Worm (Caenorhabditis elegans) whole organism, L2 larva: ENCODE data around the gene cts-1.

Experiments
- C34F6.9 ChIP-seq: fragments of 150-350 bp; optimal IDR thresholded peaks from 2 replicates; lab custom pipeline; 2014; ENCODE audit warnings: missing biosample characterization, missing genetic modification characterization
- F13H6.1 ChIP-seq: sonication (generic microtip); optimal IDR thresholded peaks from 2 replicates; lab custom pipeline; 2016; ENCODE audit warnings: missing genetic modification characterization, missing compliant biosample characterization
- R02D3.7 ChIP-seq: fragments of 150-350 bp; optimal IDR thresholded peaks from 2 replicates; lab custom pipeline; 2014; ENCODE audit warnings: missing biosample characterization, missing genetic modification characterization
- Y55F3AM.14 ChIP-seq: fragments of 200-800 bp; sonication (Bioruptor generic); optimal IDR thresholded peaks from 2 replicates; lab custom pipeline; 2018; ENCODE audit warnings: mild to moderate bottlenecking, missing genetic modification characterization, missing compliant biosample characterization
- aly-2 ChIP-seq: fragments of 150-350 bp; optimal IDR thresholded peaks from 2 replicates; lab custom pipeline; 2014; ENCODE audit warnings: missing biosample characterization, missing genetic modification characterization
- ama-1 ChIP-seq: fragments of 150-350 bp; optimal IDR thresholded peaks from 2 replicates; lab custom pipeline; 2018; ENCODE audit warnings: inconsistent platforms
- blmp-1 ChIP-seq: sonication (generic microtip); optimal IDR thresholded peaks from 2 replicates; lab custom pipeline; 2017; ENCODE audit warnings: missing genetic modification characterization, mild to moderate bottlenecking, missing compliant biosample characterization, antibody characterized with exemption, moderate library complexity; ENCODE audit not compliant: insufficient read depth
- ceh-16 ChIP-seq: fragments of 150-350 bp; optimal IDR thresholded peaks from 2 replicates; lab custom pipeline; 2014; ENCODE audit warnings: missing biosample characterization, missing genetic modification characterization
- crh-2 ChIP-seq: sonication (generic microtip); optimal IDR thresholded peaks from 2 replicates; lab custom pipeline; 2017; ENCODE audit warnings: missing biosample characterization, missing genetic modification characterization
- dmd-4 ChIP-seq: sonication (generic microtip); optimal IDR thresholded peaks from 2 replicates; lab custom pipeline; 2017; ENCODE audit warnings: missing biosample characterization, missing genetic modification characterization
- egl-27 ChIP-seq: sonication (generic microtip); optimal IDR thresholded peaks from 3 replicates; lab custom pipeline; 2017; ENCODE audit warnings: missing biosample characterization, missing genetic modification reagents, missing genetic modification characterization
- elt-1 ChIP-seq: fragments of 150-350 bp; optimal IDR thresholded peaks from 2 replicates; lab custom pipeline; 2014; ENCODE audit warnings: missing biosample characterization, missing genetic modification characterization
- fos-1 ChIP-seq: fragments of 150-350 bp; optimal IDR thresholded peaks from 2 replicates; lab custom pipeline; 2014; ENCODE audit warnings: missing biosample characterization, missing genetic modification characterization
- gmeb-1 ChIP-seq: fragments of 150-350 bp; optimal IDR thresholded peaks from 2 replicates; lab custom pipeline; 2014; ENCODE audit warnings: missing biosample characterization, missing genetic modification characterization
- lin-11 ChIP-seq: fragments of 150-350 bp; sonication (generic microtip); optimal IDR thresholded peaks from 2 replicates; lab custom pipeline; 2014; ENCODE audit warnings: missing biosample characterization, missing genetic modification characterization, inconsistent platforms, mixed read lengths
- lin-13 ChIP-seq: fragments of 150-350 bp; optimal IDR thresholded peaks from 2 replicates; lab custom pipeline; 2014; ENCODE audit warnings: missing biosample characterization, missing genetic modification reagents, missing genetic modification characterization
- lin-39 ChIP-seq: fragments of 150-350 bp; optimal IDR thresholded peaks from 2 replicates; lab custom pipeline; 2014; ENCODE audit warnings: missing biosample characterization, missing genetic modification reagents, missing genetic modification characterization
- lsy-2 ChIP-seq, 2 experiments: fragments of 150-350 bp in 1 of 2; sonication (generic microtip) in 1 of 2; optimal IDR thresholded peaks; 2 replicates each; lab custom pipeline; 2014 to 2017; ENCODE audit warnings: missing biosample characterization in 2 of 2, missing genetic modification characterization in 2 of 2
- mab-5 ChIP-seq: fragments of 150-350 bp; optimal IDR thresholded peaks from 2 replicates; lab custom pipeline; 2014; ENCODE audit warnings: missing biosample characterization, missing genetic modification characterization
- mbf-1 ChIP-seq: sonication (generic microtip); optimal IDR thresholded peaks from 2 replicates; lab custom pipeline; 2017; ENCODE audit warnings: missing biosample characterization, missing genetic modification characterization
- mdl-1 ChIP-seq, 2 experiments: fragments of 150-350 bp in 1 of 2; sonication (generic microtip) in 1 of 2; optimal IDR thresholded peaks; 2 replicates each; lab custom pipeline; 2017; ENCODE audit warnings: missing biosample characterization in 2 of 2, missing genetic modification characterization in 2 of 2
- nhr-10 ChIP-seq: sonication (generic microtip); optimal IDR thresholded peaks from 2 replicates; lab custom pipeline; 2017; ENCODE audit warnings: missing biosample characterization, missing genetic modification characterization
- nhr-12 ChIP-seq: fragments of 150-350 bp; optimal IDR thresholded peaks from 2 replicates; lab custom pipeline; 2014; ENCODE audit warnings: missing biosample characterization, missing genetic modification characterization
- nhr-129 ChIP-seq: fragments of 150-350 bp; optimal IDR thresholded peaks from 2 replicates; lab custom pipeline; 2014; ENCODE audit warnings: missing biosample characterization, missing genetic modification characterization
- nhr-21 ChIP-seq: fragments of 150-350 bp; optimal IDR thresholded peaks from 2 replicates; lab custom pipeline; 2014; ENCODE audit warnings: missing biosample characterization, missing genetic modification characterization
- nhr-237 ChIP-seq: fragments of 150-350 bp; optimal IDR thresholded peaks from 2 replicates; lab custom pipeline; 2014; ENCODE audit warnings: missing biosample characterization, missing genetic modification characterization
- nhr-25 ChIP-seq: fragments of 150-350 bp; sonication (generic microtip); optimal IDR thresholded peaks from 3 replicates; lab custom pipeline; 2014; ENCODE audit warnings: missing biosample characterization, missing genetic modification characterization
- nhr-6 ChIP-seq: fragments of 150-350 bp; optimal IDR thresholded peaks from 2 replicates; lab custom pipeline; 2014; ENCODE audit warnings: missing biosample characterization, missing genetic modification characterization
- nhr-77 ChIP-seq: fragments of 150-350 bp; optimal IDR thresholded peaks from 2 replicates; lab custom pipeline; 2014; ENCODE audit warnings: missing biosample characterization, missing genetic modification characterization
- sem-4 ChIP-seq: fragments of 150-350 bp; optimal IDR thresholded peaks from 2 replicates; lab custom pipeline; 2014; ENCODE audit warnings: missing biosample characterization, missing genetic modification reagents, missing genetic modification characterization
- sma-3 ChIP-seq: sonication (generic microtip); optimal IDR thresholded peaks from 2 replicates; lab custom pipeline; 2016; ENCODE audit warnings: missing genetic modification reagents, missing genetic modification characterization, missing compliant biosample characterization
- sma-9 ChIP-seq, 2 experiments: fragments of 150-350 bp in 1 of 2; sonication (generic microtip) in 1 of 2; optimal IDR thresholded peaks; 2 replicates each; lab custom pipeline; 2014 to 2016; ENCODE audit warnings: missing genetic modification characterization in 2 of 2, mild to moderate bottlenecking in 1 of 2, missing biosample characterization in 1 of 2, missing compliant biosample characterization in 1 of 2, missing genetic modification reagents in 1 of 2, moderate library complexity in 1 of 2
- snpc-4 ChIP-seq: fragments of 150-350 bp; optimal IDR thresholded peaks from 2 replicates; lab custom pipeline; 2014; ENCODE audit warnings: missing biosample characterization, missing genetic modification characterization
- unc-55 ChIP-seq: fragments of 150-350 bp; sonication (generic microtip); optimal IDR thresholded peaks from 3 replicates; lab custom pipeline; 2014; ENCODE audit warnings: missing biosample characterization, missing genetic modification reagents, missing genetic modification characterization
- zag-1 ChIP-seq: fragments of 150-350 bp; optimal IDR thresholded peaks from 2 replicates; lab custom pipeline; 2014; ENCODE audit warnings: missing biosample characterization, missing genetic modification characterization
- ztf-1 ChIP-seq: fragments of 200-800 bp; sonication (Bioruptor generic); conservative IDR thresholded peaks from 2 replicates; pipeline ENCODE4 v1.3.6; 2022; ENCODE audit warnings: missing genetic modification characterization, missing compliant biosample characterization
- ztf-11 ChIP-seq: sonication (generic microtip); optimal IDR thresholded peaks from 2 replicates; lab custom pipeline; 2017; ENCODE audit warnings: missing biosample characterization, missing genetic modification characterization
- ztf-4 ChIP-seq: fragments of 150-350 bp; optimal IDR thresholded peaks from 2 replicates; lab custom pipeline; 2014; ENCODE audit warnings: missing biosample characterization, missing genetic modification characterization

cts-1 gene

DNA sequence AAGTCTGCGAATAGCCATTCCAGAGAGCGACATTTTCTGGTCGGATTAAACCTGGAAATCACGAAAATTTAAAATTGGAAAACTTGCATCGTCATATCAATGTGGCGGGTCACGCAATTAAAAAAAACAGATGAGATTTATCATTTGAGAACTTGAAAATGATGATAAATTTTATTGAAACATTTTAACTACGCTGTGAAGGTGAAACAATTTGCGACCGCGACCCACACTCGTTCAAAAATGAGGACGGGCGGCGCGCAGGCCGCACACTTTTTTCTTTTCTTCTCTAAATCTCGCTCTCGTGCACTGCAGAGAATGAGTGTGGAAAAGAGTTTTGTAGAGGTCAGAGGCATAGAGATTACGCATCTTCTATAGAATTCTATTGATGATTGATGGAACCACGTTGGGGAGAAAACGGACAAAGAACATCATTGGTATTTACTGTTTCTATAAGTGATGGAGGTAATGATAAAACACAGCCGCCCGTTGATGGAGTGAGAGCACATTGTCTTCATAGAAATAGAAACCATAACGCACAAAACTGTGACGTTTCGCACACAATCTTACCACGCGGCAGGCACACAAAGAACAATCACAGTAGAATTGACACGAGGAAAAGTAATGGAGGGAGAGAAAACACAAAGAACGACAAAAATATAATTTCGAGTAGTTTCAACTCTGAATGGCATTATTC lies at the start of gene cts-1:
cts-1 (minus strand) TSS at position 51 of the 694 bp plus-strand sequence.
- peak; percentile 48 for TF ChIP-seq snpc-4 (tag; lab: Kevin White, UChicago)
- peak; percentile 76 for TF ChIP-seq ama-1 (lab: Kevin White, UChicago)
- peak; percentile 84 for TF ChIP-seq C34F6.9 (tag; lab: Kevin White, UChicago)
- TF ChIP-seq unc-55 (GFP tag; lab: Kevin White, UChicago) = peak; percentile 68
- TF ChIP-seq nhr-129 (tag; lab: Kevin White, UChicago) = peak; percentile 84
- TF ChIP-seq lin-11 (tag; lab: Kevin White, UChicago) = peak; percentile 26
- peak; percentile 80 for TF ChIP-seq lin-13 (GFP tag; lab: Kevin White, UChicago)
- no peak for TF ChIP-seq sma-9 (GFP tag; optimal IDR thresholded peaks at IDR 0.05; lab: Kevin White, UChicago)
- TF ChIP-seq sma-9 (tag; optimal IDR thresholded peaks at IDR 0.05; lab: Kevin White, UChicago) = no peak
- peak; percentile 91 for TF ChIP-seq nhr-21 (tag; lab: Kevin White, UChicago)
- no peak for TF ChIP-seq elt-1
- peak; percentile 59 to 92 for TF ChIP-seq lsy-2 (tag; optimal IDR thresholded peaks at IDR 0.05; lab: Kevin White, UChicago)
- TF ChIP-seq zag-1 (tag; lab: Kevin White, UChicago) = peak; percentile 50
- TF ChIP-seq nhr-12 (tag; lab: Kevin White, UChicago) = no peak
- TF ChIP-seq nhr-237 (tag; lab: Kevin White, UChicago) = no peak
- peak; percentile 77 for TF ChIP-seq ztf-4 (tag; lab: Kevin White, UChicago)
- peak; percentile 71 for TF ChIP-seq blmp-1 (tag; lab: Kevin White, UChicago)
- TF ChIP-seq Y55F3AM.14 (GFP tag; lab: Kevin White, UChicago) = no peak
- no peak for TF ChIP-seq ztf-1
- TF ChIP-seq ztf-11 (tag; lab: Kevin White, UChicago) = no peak
- TF ChIP-seq sma-3 (GFP tag; lab: Kevin White, UChicago) = peak; percentile 90
- peak; percentile 36 for TF ChIP-seq mab-5 (tag; lab: Kevin White, UChicago)
- no peak for TF ChIP-seq R02D3.7 (tag; lab: Kevin White, UChicago)
- no peak for TF ChIP-seq ceh-16 (tag; lab: Kevin White, UChicago)
- peak; percentile 85 for TF ChIP-seq fos-1
- peak; percentile 15 for TF ChIP-seq nhr-6 (tag; lab: Kevin White, UChicago)
- peak; percentile 58 for TF ChIP-seq gmeb-1 (tag; lab: Kevin White, UChicago)
- TF ChIP-seq nhr-25 = peak; percentile 88
- peak; percentile 41 for TF ChIP-seq sem-4 (tag; lab: Kevin White, UChicago)
- TF ChIP-seq crh-2 = peak; percentile 96
- TF ChIP-seq F13H6.1 (tag; lab: Kevin White, UChicago) = peak; percentile 86
- TF ChIP-seq mdl-1 (tag; optimal IDR thresholded peaks at IDR 0.05; lab: Kevin White, UChicago) = peak; percentile 42 to 85

ce11 chrIII:10261682-10262081 lies 45.2 kb upstream of the cts-1 start, which contains the start of gene bbs-5:
bbs-5 (minus strand) TSS chrIII:10261782.
- TF ChIP-seq egl-27 (no peak), lin-39 (tag; lab: Kevin White, UChicago) (no peak), snpc-4 (tag; lab: Kevin White, UChicago) (no peak), ztf-11 (tag; lab: Kevin White, UChicago) (no peak), C34F6.9 (tag; lab: Kevin White, UChicago) (no peak), aly-2 (tag; lab: Kevin White, UChicago) (no peak), nhr-77 (tag; lab: Kevin White, UChicago) (no peak), sma-3 (GFP tag; lab: Kevin White, UChicago) (no peak), crh-2 (no peak), elt-1 (no peak), dmd-4 (tag; lab: Kevin White, UChicago) (no peak), nhr-12 (tag; lab: Kevin White, UChicago) (no peak), sem-4 (tag; lab: Kevin White, UChicago) (no peak), R02D3.7 (tag; lab: Kevin White, UChicago) (no peak)

DNA sequence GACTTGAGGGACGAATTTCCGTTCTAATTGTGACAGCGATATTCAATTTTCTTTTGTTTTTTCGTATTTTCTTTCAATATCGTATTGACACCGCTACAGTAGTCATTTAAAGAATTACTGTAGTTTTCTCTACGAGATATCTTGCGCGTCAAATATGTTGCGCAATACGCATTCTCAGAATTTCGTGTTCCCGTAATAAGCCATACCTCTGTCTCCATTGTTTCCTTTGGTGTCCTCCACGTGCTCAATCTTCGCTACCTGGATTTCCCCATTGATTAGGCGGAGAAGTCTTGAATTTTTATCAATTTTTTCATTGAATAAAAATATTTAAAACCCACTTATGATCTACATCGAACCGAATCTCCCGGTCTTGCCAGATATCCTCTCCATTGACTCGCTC lies 44.8 kb upstream of the cts-1 start:
- TF ChIP-seq zag-1 (tag; lab: Kevin White, UChicago) (no peak), gmeb-1 (tag; lab: Kevin White, UChicago) (no peak), mbf-1 (tag; lab: Kevin White, UChicago) (no peak), sma-9 (GFP tag; optimal IDR thresholded peaks at IDR 0.05; lab: Kevin White, UChicago) (no peak), sma-9 (tag; optimal IDR thresholded peaks at IDR 0.05; lab: Kevin White, UChicago) (no peak), lsy-2 (tag; optimal IDR thresholded peaks at IDR 0.05; lab: Kevin White, UChicago) (no peak), ztf-1 (no peak), mdl-1 (tag; optimal IDR thresholded peaks at IDR 0.05; lab: Kevin White, UChicago) (no peak), elt-1 (no peak), nhr-21 (tag; lab: Kevin White, UChicago) (no peak), mab-5 (tag; lab: Kevin White, UChicago) (no peak), nhr-10 (tag; lab: Kevin White, UChicago) (no peak), Y55F3AM.14 (GFP tag; lab: Kevin White, UChicago) (no peak), nhr-6 (tag; lab: Kevin White, UChicago) (no peak), ztf-4 (tag; lab: Kevin White, UChicago) (no peak)
- TF ChIP-seq, all 48 proteins: peak for 0
